Worm (Caenorhabditis elegans): ENCODE results near the gene asah-2.

Gene asah-2

DNA sequence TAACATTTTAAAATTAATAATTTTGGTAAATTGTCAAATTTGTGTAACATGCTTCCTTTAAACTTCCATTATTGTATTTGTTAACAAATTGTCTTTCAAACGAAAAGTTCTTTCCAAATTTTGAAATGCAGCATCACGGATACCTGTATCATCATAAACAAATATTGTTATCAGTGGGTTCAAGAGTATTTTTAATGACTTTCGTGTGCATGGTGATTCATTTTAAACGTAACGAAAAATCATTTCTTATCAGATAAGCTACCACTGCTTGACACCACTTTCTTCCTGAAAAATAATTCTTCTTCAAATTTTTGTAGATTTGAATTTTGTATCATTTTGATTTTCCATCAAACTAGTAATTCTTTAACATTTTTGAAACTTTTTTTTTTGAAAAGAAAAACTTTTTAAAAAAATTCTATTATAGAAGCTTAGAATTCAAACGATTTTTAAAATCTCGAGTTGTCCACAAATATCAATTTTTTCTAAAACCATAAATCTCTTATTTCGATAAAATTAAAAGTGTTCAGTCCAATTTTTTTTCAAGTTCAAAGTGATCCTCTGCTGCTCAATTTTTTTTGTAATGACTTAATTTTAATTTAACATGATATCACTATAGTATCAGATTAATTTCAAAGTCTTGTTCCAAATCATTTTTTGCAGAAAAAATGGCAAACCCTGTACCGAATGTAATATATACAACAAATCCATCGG lies 5.0 kb upstream of the asah-2 start, which contains the start of gene F27E5.9:
Gene F27E5.9 (plus strand): TSS at position 661 of the 711 bp plus-strand sequence.
- TF ChIP-seq mdl-1 (tag; optimal IDR thresholded peaks at IDR 0.05) (no peak), nhr-237 (tag; optimal IDR thresholded peaks at IDR 0.05) (no peak), C34F6.9 (tag; optimal IDR thresholded peaks at IDR 0.05) (no peak), blmp-1 (tag; optimal IDR thresholded peaks at IDR 0.05; ENCODE audit: insufficient read depth) (no peak), alr-1 (tag; optimal IDR thresholded peaks at IDR 0.05) (no peak), sma-9 (GFP tag; optimal IDR thresholded peaks at IDR 0.05) (peak; percentile 56), sma-9 (tag; optimal IDR thresholded peaks at IDR 0.05) (no peak), gmeb-1 (tag; optimal IDR thresholded peaks at IDR 0.05) (peak; percentile 38), fos-1 (tag; optimal IDR thresholded peaks at IDR 0.05) (peak; percentile 100), zag-1 (tag; optimal IDR thresholded peaks at IDR 0.05) (no peak), nhr-21 (tag; optimal IDR thresholded peaks at IDR 0.05) (no peak), unc-55 (GFP tag; optimal IDR thresholded peaks at IDR 0.05) (no peak), crh-2 (tag; optimal IDR thresholded peaks at IDR 0.05) (peak; percentile 12)

DNA sequence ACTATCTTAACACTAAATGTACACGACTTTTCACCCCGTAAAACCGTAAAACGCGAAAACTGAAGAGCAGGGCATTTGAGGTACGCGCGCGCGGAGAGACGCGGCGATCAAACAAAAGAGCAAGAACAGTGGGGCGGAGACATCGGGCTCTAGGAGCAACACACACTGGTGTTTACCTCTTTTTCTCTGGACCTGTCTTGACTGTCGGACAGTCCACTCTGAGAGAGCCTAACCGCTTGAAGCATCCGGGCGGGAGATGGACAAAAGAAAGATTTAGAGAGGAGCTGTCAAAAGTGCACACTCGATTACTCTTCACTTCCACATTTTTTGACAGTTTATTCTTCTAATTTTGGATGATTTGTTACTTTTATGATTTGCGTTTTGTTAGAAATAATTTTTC lies 2.6 kb upstream of the asah-2 start:
- TF ChIP-seq lsy-2 (tag; optimal IDR thresholded peaks at IDR 0.05) (no peak), crh-2 (tag; optimal IDR thresholded peaks at IDR 0.05) (no peak), C34F6.9 (tag; optimal IDR thresholded peaks at IDR 0.05) (no peak), ceh-16 (tag; optimal IDR thresholded peaks at IDR 0.05) (no peak), nhr-25 (tag; optimal IDR thresholded peaks at IDR 0.05) (no peak), nhr-23 (tag; optimal IDR thresholded peaks at IDR 0.05) (no peak), elt-3 (tag; optimal IDR thresholded peaks at IDR 0.05) (no peak), nhr-237 (tag; optimal IDR thresholded peaks at IDR 0.05) (no peak), mab-5 (tag; optimal IDR thresholded peaks at IDR 0.05) (no peak), nhr-129 (tag; optimal IDR thresholded peaks at IDR 0.05) (no peak), Y55F3AM.14 (GFP tag; optimal IDR thresholded peaks at IDR 0.05) (no peak), blmp-1 (tag; optimal IDR thresholded peaks at IDR 0.05; ENCODE audit: insufficient read depth) (no peak), R02D3.7 (tag; optimal IDR thresholded peaks at IDR 0.05) (no peak)

DNA sequence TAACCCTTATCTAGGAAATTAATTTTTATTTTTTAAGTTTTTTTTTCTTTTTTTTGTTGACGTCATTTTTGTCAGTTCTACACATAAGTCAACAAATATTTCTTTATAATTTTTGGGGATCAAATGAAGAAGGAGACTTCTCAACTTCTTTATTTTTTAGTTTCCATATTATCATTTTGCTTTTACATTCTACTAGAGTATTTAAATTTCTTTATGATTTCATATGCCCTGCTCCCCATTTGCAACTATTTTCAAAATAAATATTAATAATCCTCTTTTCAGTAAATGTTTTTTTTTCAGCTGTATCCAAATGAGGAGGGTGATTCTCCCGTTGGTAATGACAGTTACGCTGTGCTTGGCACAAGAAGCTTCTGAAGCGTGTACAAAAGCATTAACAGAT lies 2.0 kb upstream of the asah-2 start, which contains the start of gene phg-1:
Gene phg-1 (plus strand): TSS at position 301 of the 400 bp plus-strand sequence.
- no peak for TF ChIP-seq nhr-6 (tag; optimal IDR thresholded peaks at IDR 0.05)
- TF ChIP-seq nhr-10 (tag; optimal IDR thresholded peaks at IDR 0.05) = no peak
- TF ChIP-seq mdl-1 (tag; optimal IDR thresholded peaks at IDR 0.05) = no peak
- TF ChIP-seq nhr-237 (tag; optimal IDR thresholded peaks at IDR 0.05) = no peak
- TF ChIP-seq egl-27 (tag; optimal IDR thresholded peaks at IDR 0.05) = no peak
- TF ChIP-seq Y55F3AM.14 (GFP tag; optimal IDR thresholded peaks at IDR 0.05) = no peak
- TF ChIP-seq lin-13 (GFP tag; optimal IDR thresholded peaks at IDR 0.05) = no peak
- no peak for TF ChIP-seq aly-2 (tag; optimal IDR thresholded peaks at IDR 0.05)
- TF ChIP-seq nhr-129 (tag; optimal IDR thresholded peaks at IDR 0.05) = no peak
- TF ChIP-seq unc-55 (GFP tag; optimal IDR thresholded peaks at IDR 0.05) = no peak
- TF ChIP-seq R02D3.7 (tag; optimal IDR thresholded peaks at IDR 0.05) = no peak
- no peak for TF ChIP-seq alr-1 (tag; optimal IDR thresholded peaks at IDR 0.05)
- TF ChIP-seq nhr-12 (tag; optimal IDR thresholded peaks at IDR 0.05) = no peak
- TF ChIP-seq crh-2 (tag; optimal IDR thresholded peaks at IDR 0.05) = no peak
- no peak for TF ChIP-seq sma-9 (GFP tag; optimal IDR thresholded peaks at IDR 0.05)
- TF ChIP-seq sma-9 (tag; optimal IDR thresholded peaks at IDR 0.05) = no peak
- TF ChIP-seq elt-3 (tag; optimal IDR thresholded peaks at IDR 0.05) = no peak
- TF ChIP-seq nhr-11 (tag; optimal IDR thresholded peaks at IDR 0.05) = no peak

DNA sequence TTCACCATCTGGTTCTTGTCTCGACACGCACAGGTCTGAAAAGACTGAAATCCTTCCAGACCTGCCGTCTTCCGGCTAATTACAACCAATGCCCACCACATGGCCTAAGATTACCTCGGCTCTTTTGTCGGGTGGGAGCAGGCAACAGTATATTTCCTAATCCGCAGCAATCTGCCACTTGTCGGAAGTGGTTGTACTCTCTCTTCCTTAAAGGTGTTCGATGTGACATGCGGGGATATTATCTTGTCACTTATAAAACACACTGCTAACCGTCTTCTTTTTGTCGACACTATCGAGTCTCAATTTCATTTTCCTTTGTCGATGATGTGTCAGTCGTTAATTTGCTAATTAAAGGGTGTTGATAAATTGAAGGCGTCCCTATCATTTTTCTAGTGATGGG lies 4.7 kb downstream of the asah-2 start, which contains the start of gene F27E5.3:
Gene F27E5.3 (minus strand): TSS at position 101 of the 400 bp plus-strand sequence.
- no peak for TF ChIP-seq lin-13 (GFP tag; optimal IDR thresholded peaks at IDR 0.05)
- TF ChIP-seq snpc-4 (tag; optimal IDR thresholded peaks at IDR 0.05) = no peak
- TF ChIP-seq zag-1 (tag; optimal IDR thresholded peaks at IDR 0.05) = no peak
- no peak for TF ChIP-seq blmp-1 (tag; optimal IDR thresholded peaks at IDR 0.05; ENCODE audit: insufficient read depth)
- TF ChIP-seq nhr-21 (tag; optimal IDR thresholded peaks at IDR 0.05) = no peak
- TF ChIP-seq alr-1 (tag; optimal IDR thresholded peaks at IDR 0.05) = no peak
- TF ChIP-seq F13H6.1 (tag; optimal IDR thresholded peaks at IDR 0.05) = no peak
- TF ChIP-seq nhr-237 (tag; optimal IDR thresholded peaks at IDR 0.05) = no peak
- no peak for TF ChIP-seq ztf-4 (tag; optimal IDR thresholded peaks at IDR 0.05)
- no peak for TF ChIP-seq ztf-11 (tag; optimal IDR thresholded peaks at IDR 0.05)
- TF ChIP-seq unc-39 (tag; optimal IDR thresholded peaks at IDR 0.05) = no peak
- no peak for TF ChIP-seq lin-11 (tag; optimal IDR thresholded peaks at IDR 0.05)
- TF ChIP-seq mdl-1 (tag; optimal IDR thresholded peaks at IDR 0.05) = no peak
- no peak for TF ChIP-seq unc-62 (GFP tag; optimal IDR thresholded peaks at IDR 0.05)
- no peak for TF ChIP-seq mbf-1 (tag; optimal IDR thresholded peaks at IDR 0.05)
